In the genomic region with DNA sequence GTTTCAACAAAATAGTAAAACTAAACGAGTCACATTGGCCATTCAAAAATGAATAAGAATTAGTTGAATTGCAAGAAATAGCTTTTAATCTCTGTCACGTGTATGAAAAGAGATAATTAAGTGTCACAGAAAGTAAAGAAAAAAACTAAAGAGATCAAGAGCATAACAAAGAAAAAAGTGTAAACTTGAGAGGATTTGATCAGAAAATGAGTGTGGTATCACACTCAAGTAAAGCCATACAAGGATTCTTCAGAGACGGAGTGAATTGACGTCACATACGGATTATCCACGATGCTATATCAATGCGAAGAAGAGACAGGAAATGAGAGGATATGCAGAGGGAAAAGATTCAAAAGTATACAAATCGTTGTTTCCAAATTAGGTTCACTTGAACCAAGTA, we compare ENCODE assay signal across 2 worm cellular contexts.
TF ChIP-seq lines count a peak whose summit lies in the region.

No protein-coding gene starts in this region.

TF ChIP-seq in whole organism, L1 larva, 84 proteins besides CTCF, POLR2A, EP300 and RAD21:
- TF ChIP-seq lin-13 (GFP tag; optimal IDR thresholded peaks at IDR 0.05; lab: Kevin White, UChicago) (no peak), sox-4 (tag; optimal IDR thresholded peaks at IDR 0.05; lab: Kevin White, UChicago) (peak; percentile 74), nhr-237 (tag; optimal IDR thresholded peaks at IDR 0.05; lab: Kevin White, UChicago) (no peak), dsc-1 (tag; optimal IDR thresholded peaks at IDR 0.05; lab: Kevin White, UChicago) (peak; percentile 98), Y116A8C.19 (tag; optimal IDR thresholded peaks at IDR 0.05; lab: Kevin White, UChicago; ENCODE audit: borderline replicate concordance) (no peak), ceh-8 (GFP tag; optimal IDR thresholded peaks at IDR 0.05; lab: Kevin White, UChicago) (peak; percentile 24), unc-98 (GFP tag; IDR thresholded peaks at IDR 0.05; lab: Robert Waterston, UW) (no peak), fkh-8 (tag; optimal IDR thresholded peaks at IDR 0.05; lab: Kevin White, UChicago) (peak; percentile 57), lsy-2 (tag; optimal IDR thresholded peaks at IDR 0.05; lab: Kevin White, UChicago) (no peak), nhr-85 (tag; lab: Kevin White, UChicago) (no peak), pax-3 (tag; optimal IDR thresholded peaks at IDR 0.05; lab: Kevin White, UChicago) (peak; percentile 79), nhr-47 (tag; optimal IDR thresholded peaks at IDR 0.05; lab: Kevin White, UChicago) (peak; percentile 35), nhr-76 (tag; optimal IDR thresholded peaks at IDR 0.05; lab: Kevin White, UChicago) (no peak), ztf-11 (tag; optimal IDR thresholded peaks at IDR 0.05; lab: Kevin White, UChicago) (no peak), rnt-1 (tag; optimal IDR thresholded peaks at IDR 0.05; lab: Kevin White, UChicago) (no peak), nhr-12 (tag; optimal IDR thresholded peaks at IDR 0.05; lab: Kevin White, UChicago) (no peak)

TF ChIP-seq in whole organism, L2 larva, 48 proteins besides CTCF, POLR2A, EP300 and RAD21:
- TF ChIP-seq sma-9 (GFP tag; optimal IDR thresholded peaks at IDR 0.05; lab: Kevin White, UChicago) (peak; percentile 7), sma-9 (tag; optimal IDR thresholded peaks at IDR 0.05; lab: Kevin White, UChicago) (no peak), lin-39 (tag; optimal IDR thresholded peaks at IDR 0.05; lab: Kevin White, UChicago) (no peak), ceh-16 (tag; optimal IDR thresholded peaks at IDR 0.05; lab: Kevin White, UChicago) (no peak), F13H6.1 (tag; optimal IDR thresholded peaks at IDR 0.05; lab: Kevin White, UChicago) (no peak), unc-55 (GFP tag; optimal IDR thresholded peaks at IDR 0.05; lab: Kevin White, UChicago) (no peak), mbf-1 (tag; optimal IDR thresholded peaks at IDR 0.05; lab: Kevin White, UChicago) (no peak)
